Fruit fly (Drosophila melanogaster): ENCODE data around the gene Xport-A.

Gene Xport-A

dm6 chr3R:19889603-19890187, 25.5 kb downstream of the Xport-A start (continued):
- TF ChIP-seq CG13775 (GFP tag; optimal IDR thresholded peaks at IDR 0.05) (peak; percentile 43), caup (GFP tag; optimal IDR thresholded peaks at IDR 0.05; ENCODE audit: severe bottlenecking) (peak; percentile 86), sd (tag; optimal IDR thresholded peaks at IDR 0.05) (peak; percentile 65), luna (GFP tag; optimal IDR thresholded peaks at IDR 0.05) (no peak), CG11504 (tag; optimal IDR thresholded peaks at IDR 0.05) (peak; percentile 87), MTF-1 (GFP tag; optimal IDR thresholded peaks at IDR 0.05; ENCODE audit: borderline replicate concordance) (peak; percentile 23), scrt (GFP tag; optimal IDR thresholded peaks at IDR 0.05) (peak; percentile 80), dm (GFP tag; optimal IDR thresholded peaks at IDR 0.05) (no peak), abd-A (tag; optimal IDR thresholded peaks at IDR 0.05) (peak; percentile 43), Sox100B (GFP tag; optimal IDR thresholded peaks at IDR 0.05) (peak; percentile 83), CG1602 (GFP tag; optimal IDR thresholded peaks at IDR 0.05) (peak; percentile 28), CG9797 (GFP tag; optimal IDR thresholded peaks at IDR 0.05) (no peak), CG2120 (GFP tag; optimal IDR thresholded peaks at IDR 0.05) (peak; percentile 70), CG7372 (GFP tag; IDR thresholded peaks at IDR 0.05) (peak; percentile 62), Dek (tag; optimal IDR thresholded peaks at IDR 0.05) (peak; percentile 78), CG7963 (GFP tag; IDR thresholded peaks at IDR 0.05; ENCODE audit: partially characterized antibody) (no peak), CG8359 (GFP tag; optimal IDR thresholded peaks at IDR 0.05; ENCODE audit: borderline replicate concordance) (peak; percentile 39), Spps (tag; optimal IDR thresholded peaks at IDR 0.05) (peak; percentile 27), ac (GFP tag; optimal IDR thresholded peaks at IDR 0.05) (no peak), chm (GFP tag; IDR thresholded peaks at IDR 0.05) (0 out of 2 replicates have a peak, but pooled peaks have one; percentile 25), Dip3 (GFP tag; optimal IDR thresholded peaks at IDR 0.05) (peak; percentile 17), CG14014 (GFP tag; IDR thresholded peaks at IDR 0.05) (peak; percentile 60), Nf-YB (GFP tag; optimal IDR thresholded peaks at IDR 0.05) (peak; percentile 41), CG1024 (GFP tag; IDR thresholded peaks at IDR 0.05) (no peak), CG9727 (GFP tag; optimal IDR thresholded peaks at IDR 0.05) (peak; percentile 81), salm (tag; optimal IDR thresholded peaks at IDR 0.05) (peak; percentile 53), CG12219 (GFP tag; optimal IDR thresholded peaks at IDR 0.05) (peak; percentile 46), HLH3B (GFP tag; IDR thresholded peaks at IDR 0.05) (peak; percentile 37; the same call in 1 of the 2 replicates), Stat92E (GFP tag; optimal IDR thresholded peaks at IDR 0.05) (no peak), sug (tag; optimal IDR thresholded peaks at IDR 0.05) (peak; percentile 60), ind (GFP tag; optimal IDR thresholded peaks at IDR 0.05) (peak; percentile 73), CG13287 (GFP tag; IDR thresholded peaks at IDR 0.05; ENCODE audit: partially characterized antibody) (peak; percentile 29), CG18011 (GFP tag; optimal IDR thresholded peaks at IDR 0.05) (peak; percentile 6), CG7357 (GFP tag; IDR thresholded peaks at IDR 0.05) (peak; percentile 63), Atf6 (GFP tag; IDR thresholded peaks at IDR 0.05) (peak; percentile 64; the same call in 1 of the 2 replicates), CG12104 (GFP tag; optimal IDR thresholded peaks at IDR 0.05) (peak; percentile 64), CG4730 (GFP tag; IDR thresholded peaks at IDR 0.05) (peak; percentile 54; the same call in 1 of the 2 replicates), HLH4C (GFP tag; IDR thresholded peaks at IDR 0.05; ENCODE audit: partially characterized antibody) (no peak), vvl (GFP tag; IDR thresholded peaks at IDR 0.05) (peak; percentile 50; the same call in 1 of the 2 replicates), CG13624 (GFP tag; optimal IDR thresholded peaks at IDR 0.05) (no peak), twi (tag; optimal IDR thresholded peaks at IDR 0.05) (peak; percentile 30), CG18262 (tag; optimal IDR thresholded peaks at IDR 0.05) (peak; percentile 64), Abd-B (GFP tag; optimal IDR thresholded peaks at IDR 0.05) (peak; percentile 66), CG8281 (tag; optimal IDR thresholded peaks at IDR 0.05) (peak; percentile 42), sqz (GFP tag; optimal IDR thresholded peaks at IDR 0.05) (peak; percentile 47), Bdp1 (GFP tag; optimal IDR thresholded peaks at IDR 0.05) (no peak), D19A (tag; optimal IDR thresholded peaks at IDR 0.05) (peak; percentile 97), CG13894 (tag; optimal IDR thresholded peaks at IDR 0.05) (peak; percentile 17)

Measured in whole organism, embryonic.